Worm (Caenorhabditis elegans) whole organism, mixed stage, embryonic: Measurements from ENCODE around the gene F15E6.6.

Experiments
- blmp-1 ChIP-seq: fragments of 150-350 bp; optimal IDR thresholded peaks from 2 replicates; lab custom pipeline; 2014; ENCODE audit warnings: missing biosample characterization, missing genetic modification characterization
- elt-1 ChIP-seq: sonication (generic microtip); optimal IDR thresholded peaks from 2 replicates; lab custom pipeline; 2017; ENCODE audit warnings: missing genetic modification characterization, mild to moderate bottlenecking, missing compliant biosample characterization, antibody characterized with exemption, moderate library complexity, borderline replicate concordance; ENCODE audit not compliant: insufficient read depth
- elt-3 ChIP-seq: fragments of 150-350 bp; optimal IDR thresholded peaks from 2 replicates; lab custom pipeline; 2014; ENCODE audit warnings: missing biosample characterization, missing genetic modification characterization
- mep-1 ChIP-seq: fragments of 150-350 bp; optimal IDR thresholded peaks from 2 replicates; lab custom pipeline; 2017; ENCODE audit warnings: missing biosample characterization, missing genetic modification reagents, missing genetic modification characterization, inconsistent platforms
- nhr-2 ChIP-seq: fragments of 150-350 bp; optimal IDR thresholded peaks from 2 replicates; lab custom pipeline; 2014; ENCODE audit warnings: missing biosample characterization, missing genetic modification characterization
- nhr-237 ChIP-seq: fragments of 150-350 bp; optimal IDR thresholded peaks from 2 replicates; lab custom pipeline; 2014; ENCODE audit warnings: missing biosample characterization, missing genetic modification characterization
- nhr-28 ChIP-seq: fragments of 150-350 bp; optimal IDR thresholded peaks from 2 replicates; lab custom pipeline; 2014; ENCODE audit warnings: missing biosample characterization, missing genetic modification characterization
- nhr-76 ChIP-seq: sonication (generic microtip); optimal IDR thresholded peaks from 2 replicates; lab custom pipeline; 2017; ENCODE audit warnings: missing biosample characterization, missing genetic modification characterization
- snpc-4 ChIP-seq: fragments of 150-350 bp; optimal IDR thresholded peaks from 2 replicates; lab custom pipeline; 2014; ENCODE audit warnings: missing biosample characterization, missing genetic modification characterization
- sptf-1 ChIP-seq: sonication (generic microtip); optimal IDR thresholded peaks from 2 replicates; lab custom pipeline; 2017; ENCODE audit warnings: mild to moderate bottlenecking, missing genetic modification characterization, moderate library complexity, missing compliant biosample characterization
- unc-62 ChIP-seq: fragments of 150-350 bp; optimal IDR thresholded peaks from 2 replicates; lab custom pipeline; 2014; ENCODE audit warnings: missing biosample characterization, missing genetic modification reagents, missing genetic modification characterization
- ztf-11 ChIP-seq: fragments of 150-350 bp; optimal IDR thresholded peaks from 2 replicates; lab custom pipeline; 2014; ENCODE audit warnings: missing biosample characterization, missing genetic modification characterization

- no peak for TF ChIP-seq sptf-1
- TF ChIP-seq nhr-28 (tag; lab: Kevin White, UChicago), result no peak
- TF ChIP-seq blmp-1, result no peak
- no peak for TF ChIP-seq elt-3 (tag; lab: Kevin White, UChicago)
- TF ChIP-seq mep-1, result no peak
- no peak for TF ChIP-seq elt-1 (tag; lab: Kevin White, UChicago)
- no peak for TF ChIP-seq ztf-11 (tag; lab: Kevin White, UChicago)
- TF ChIP-seq snpc-4, result no peak
- TF ChIP-seq unc-62, result no peak
- no peak for TF ChIP-seq nhr-2 (tag; lab: Kevin White, UChicago)
- TF ChIP-seq nhr-76 (tag; lab: Kevin White, UChicago), result no peak
- TF ChIP-seq nhr-237 (tag; lab: Kevin White, UChicago), result no peak
Observed at ce11 chrIV:4254989-4255582, 28.8 kb downstream of the F15E6.6 start.
